Worm (Caenorhabditis elegans): ENCODE measurements around the gene irld-36.
"Not testable (repeated sequence)": the region's sequence is repeated elsewhere in the genome, so short reads cannot be mapped to it uniquely, and the experiment has no call there.

DNA sequence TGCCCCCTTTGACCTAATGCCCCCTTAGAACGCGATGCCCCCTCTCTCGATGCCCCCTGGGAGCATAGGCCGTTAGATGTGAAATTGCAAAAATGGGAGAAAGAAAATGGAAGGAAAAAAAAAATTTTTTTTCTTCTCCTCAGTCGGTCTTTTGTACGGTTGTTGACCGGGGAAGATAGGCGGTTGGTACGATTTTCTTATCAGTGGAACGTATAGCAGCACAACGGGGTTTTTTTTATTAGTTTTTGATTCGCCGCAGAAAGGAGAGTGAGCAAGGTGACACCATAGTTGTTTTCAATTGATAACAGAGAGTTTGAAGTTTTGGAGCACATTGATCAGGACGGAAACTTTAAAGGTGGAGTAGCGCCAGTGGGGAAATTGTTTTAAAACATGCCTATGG lies 19.5 kb upstream of the irld-36 start:
- TF ChIP-seq isw-1 (GFP tag; IDR thresholded peaks at IDR 0.05); dpl-1 (GFP tag; optimal IDR thresholded peaks at IDR 0.05); lin-13 (GFP tag; optimal IDR thresholded peaks at IDR 0.05); pqm-1 (tag; optimal IDR thresholded peaks at IDR 0.05); ama-1 (optimal IDR thresholded peaks at IDR 0.05); grh-1 (GFP tag; IDR thresholded peaks at IDR 0.05); ztf-11 (tag; optimal IDR thresholded peaks at IDR 0.05); lsy-2 (tag; optimal IDR thresholded peaks at IDR 0.05); rnt-1 (tag; optimal IDR thresholded peaks at IDR 0.05); fos-1 (tag; optimal IDR thresholded peaks at IDR 0.05): not testable (repeated sequence)

All from whole organism, L1 larva.